Fruit fly (Drosophila melanogaster): ENCODE measurements around the gene Ilk.

Gene Ilk

dm6 chr3L:21194392-21194925 is 22.2 kb upstream of the Ilk start:
- peak; percentile 33 for TF ChIP-seq Mnt (GFP tag; optimal IDR thresholded peaks at IDR 0.05)
- TF ChIP-seq CG7101 (tag; optimal IDR thresholded peaks at IDR 0.05): no peak
- no peak for TF ChIP-seq CG14711 (tag; optimal IDR thresholded peaks at IDR 0.05)
- TF ChIP-seq bab1 (GFP tag; optimal IDR thresholded peaks at IDR 0.05): no peak
- TF ChIP-seq Hr96 (GFP tag; optimal IDR thresholded peaks at IDR 0.05): no peak
- TF ChIP-seq toe (GFP tag; optimal IDR thresholded peaks at IDR 0.05): no peak
- TF ChIP-seq CG11617 (GFP tag; optimal IDR thresholded peaks at IDR 0.05): no peak
- TF ChIP-seq CG5204 (GFP tag; optimal IDR thresholded peaks at IDR 0.05): no peak
- peak; percentile 9 for TF ChIP-seq cic (GFP tag; optimal IDR thresholded peaks at IDR 0.05)
- TF ChIP-seq Clk (GFP tag; optimal IDR thresholded peaks at IDR 0.05): no peak
- no peak for TF ChIP-seq kay (GFP tag; ENCODE audit: borderline replicate concordance)

dm6 chr3L:21196563-21196962 is 20.1 kb upstream of the Ilk start, which contains the start of the genes Targ3 and park:
Gene Targ3 (plus strand): TSS chr3L:21196831.
Gene park (minus strand): TSS chr3L:21196853.
- TF ChIP-seq CG11617 (GFP tag; optimal IDR thresholded peaks at IDR 0.05) (peak; percentile 49), Mnt (GFP tag; optimal IDR thresholded peaks at IDR 0.05) (peak; percentile 37), kay (GFP tag; ENCODE audit: borderline replicate concordance) (no peak), Hr96 (GFP tag; optimal IDR thresholded peaks at IDR 0.05) (peak; percentile 31), CG14711 (tag; optimal IDR thresholded peaks at IDR 0.05) (peak; percentile 23), CG33017 (tag; optimal IDR thresholded peaks at IDR 0.05) (peak; percentile 9), CG1620 (GFP tag; optimal IDR thresholded peaks at IDR 0.05) (peak; percentile 85), toe (GFP tag; optimal IDR thresholded peaks at IDR 0.05) (peak; percentile 56), pad (GFP tag; optimal IDR thresholded peaks at IDR 0.05) (peak; percentile 1), Crg-1 (GFP tag; optimal IDR thresholded peaks at IDR 0.05) (peak; percentile 82), cnc (optimal IDR thresholded peaks at IDR 0.05) (no peak), CG7101 (tag; optimal IDR thresholded peaks at IDR 0.05) (peak; percentile 47), bab1 (GFP tag; optimal IDR thresholded peaks at IDR 0.05) (peak; percentile 50), Clk (GFP tag; optimal IDR thresholded peaks at IDR 0.05) (no peak), cic (GFP tag; optimal IDR thresholded peaks at IDR 0.05) (peak; percentile 2), CG7045 (GFP tag; optimal IDR thresholded peaks at IDR 0.05) (peak; percentile 14), CG5204 (GFP tag; optimal IDR thresholded peaks at IDR 0.05) (peak; percentile 59), CG12768 (GFP tag; optimal IDR thresholded peaks at IDR 0.05) (peak; percentile 9), tj (GFP tag; optimal IDR thresholded peaks at IDR 0.05) (peak; percentile 30), ovo (GFP tag; optimal IDR thresholded peaks at IDR 0.05) (peak; percentile 53)

- TF ChIP-seq kay (GFP tag; ENCODE audit: borderline replicate concordance) (peak; percentile 72), CG7101 (tag; optimal IDR thresholded peaks at IDR 0.05) (no peak), CG12768 (GFP tag; optimal IDR thresholded peaks at IDR 0.05) (peak; percentile 48)
Observed at dm6 chr3L:21200587-21200986, 16.1 kb upstream of the Ilk start.

- peak; percentile 90 for TF ChIP-seq kay (GFP tag; ENCODE audit: borderline replicate concordance)
- no peak for TF ChIP-seq CG7101 (tag; optimal IDR thresholded peaks at IDR 0.05)
Observed at dm6 chr3L:21201246-21201896, 15.3 kb upstream of the Ilk start.

- TF ChIP-seq toe (GFP tag; optimal IDR thresholded peaks at IDR 0.05): peak; percentile 39
- TF ChIP-seq CG11617 (GFP tag; optimal IDR thresholded peaks at IDR 0.05): no peak
Observed at dm6 chr3L:21202029-21202776, 14.5 kb upstream of the Ilk start.

dm6 chr3L:21202777-21203282 is 13.9 kb upstream of the Ilk start, which contains the start of the genes Targ1, CG10512 and Targ2:
Gene Targ1 (minus strand): TSS chr3L:21202882.
Gene CG10512 (plus strand): TSS chr3L:21202920.
Gene Targ2 (minus strand): TSS chr3L:21203232.
- TF ChIP-seq kay (GFP tag; ENCODE audit: borderline replicate concordance) (peak; percentile 94), CG7101 (tag; optimal IDR thresholded peaks at IDR 0.05) (no peak), ovo (GFP tag; optimal IDR thresholded peaks at IDR 0.05) (no peak), Clk (GFP tag; optimal IDR thresholded peaks at IDR 0.05) (no peak), cic (GFP tag; optimal IDR thresholded peaks at IDR 0.05) (peak; percentile 72), toe (GFP tag; optimal IDR thresholded peaks at IDR 0.05) (peak; percentile 10), cnc (optimal IDR thresholded peaks at IDR 0.05) (no peak), Crg-1 (GFP tag; optimal IDR thresholded peaks at IDR 0.05) (no peak), CG12768 (GFP tag; optimal IDR thresholded peaks at IDR 0.05) (no peak), CG33017 (tag; optimal IDR thresholded peaks at IDR 0.05) (peak; percentile 28), CG7045 (GFP tag; optimal IDR thresholded peaks at IDR 0.05) (no peak), tj (GFP tag; optimal IDR thresholded peaks at IDR 0.05) (peak; percentile 63), Mnt (GFP tag; optimal IDR thresholded peaks at IDR 0.05) (peak; percentile 54), CG11617 (GFP tag; optimal IDR thresholded peaks at IDR 0.05) (peak; percentile 44), CG1620 (GFP tag; optimal IDR thresholded peaks at IDR 0.05) (no peak), bab1 (GFP tag; optimal IDR thresholded peaks at IDR 0.05) (peak; percentile 49), Hr96 (GFP tag; optimal IDR thresholded peaks at IDR 0.05) (no peak), pad (GFP tag; optimal IDR thresholded peaks at IDR 0.05) (no peak), CG5204 (GFP tag; optimal IDR thresholded peaks at IDR 0.05) (no peak), CG14711 (tag; optimal IDR thresholded peaks at IDR 0.05) (no peak)
